Worm (Caenorhabditis elegans): ENCODE results near the gene enpl-1.

Gene enpl-1

DNA sequence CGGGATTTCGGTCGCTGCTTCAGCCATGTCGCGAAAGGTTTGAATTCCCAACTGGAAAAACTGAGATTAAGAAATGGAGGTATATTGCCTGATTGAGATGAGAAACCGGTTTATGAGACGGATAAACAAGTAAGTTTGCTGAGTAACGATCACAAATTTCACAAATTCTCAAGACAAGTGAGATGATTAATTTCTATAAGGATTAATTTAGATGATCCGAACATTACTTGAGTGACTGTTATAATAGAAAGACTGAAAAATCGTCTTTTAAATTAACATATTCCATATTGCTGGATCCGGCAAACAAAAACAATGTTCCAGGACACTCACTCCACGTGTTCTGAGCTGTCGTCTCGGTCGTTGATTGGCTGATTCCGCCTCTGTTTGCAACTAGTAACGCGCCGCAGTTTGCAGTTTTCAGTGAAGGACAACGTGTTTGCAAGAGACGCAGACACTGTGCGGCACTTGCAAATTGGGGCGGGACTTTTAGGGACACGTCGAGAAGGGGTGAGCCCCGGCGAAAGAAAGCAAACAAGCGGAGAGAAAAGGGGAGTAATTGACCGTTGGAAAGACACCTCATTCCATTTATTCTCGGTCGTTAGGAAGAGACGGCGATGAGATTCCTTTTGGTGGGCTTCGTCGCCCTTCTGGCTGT is at the start of gene enpl-1, which contains the start of gene imp-2:
Gene enpl-1, plus strand, starts transcription at position 462 of the 655 bp plus-strand sequence.
Gene imp-2, minus strand, starts transcription at position 51 of the 655 bp plus-strand sequence.
- TF ChIP-seq pqm-1 (tag; optimal IDR thresholded peaks at IDR 0.05) (peak; percentile 62), hmg-11 (tag; optimal IDR thresholded peaks at IDR 0.05) (peak; percentile 89), ceh-28 (tag; optimal IDR thresholded peaks at IDR 0.05) (peak; percentile 79), R02D3.7 (tag; optimal IDR thresholded peaks at IDR 0.05) (peak; percentile 78), nhr-28 (tag; optimal IDR thresholded peaks at IDR 0.05) (no peak), tbx-2 (tag; optimal IDR thresholded peaks at IDR 0.05) (peak; percentile 71), lin-15B (tag; optimal IDR thresholded peaks at IDR 0.05) (peak; percentile 92), daf-12 (tag; optimal IDR thresholded peaks at IDR 0.05) (no peak), fkh-10 (GFP tag; optimal IDR thresholded peaks at IDR 0.05) (peak; percentile 49), unc-39 (tag; optimal IDR thresholded peaks at IDR 0.05) (no peak), lsy-12 (tag; optimal IDR thresholded peaks at IDR 0.05) (peak; percentile 97), egl-27 (tag; optimal IDR thresholded peaks at IDR 0.05) (peak; percentile 25), lin-39 (tag; optimal IDR thresholded peaks at IDR 0.05) (peak; percentile 97), unc-62 (GFP tag; optimal IDR thresholded peaks at IDR 0.05) (no peak), elt-1 (tag; optimal IDR thresholded peaks at IDR 0.05) (peak; percentile 37), nhr-12 (tag; optimal IDR thresholded peaks at IDR 0.05) (no peak), nhr-43 (tag; optimal IDR thresholded peaks at IDR 0.05; ENCODE audit: poor library complexity, severe bottlenecking) (peak; percentile 50), ceh-9 (tag; optimal IDR thresholded peaks at IDR 0.05) (no peak), nhr-67 (tag; optimal IDR thresholded peaks at IDR 0.05) (no peak), nhr-25 (tag; optimal IDR thresholded peaks at IDR 0.05) (peak; percentile 41), sea-2 (GFP tag; optimal IDR thresholded peaks at IDR 0.05) (no peak), nhr-76 (tag; optimal IDR thresholded peaks at IDR 0.05) (no peak), nhr-77 (tag; optimal IDR thresholded peaks at IDR 0.05) (no peak), mdl-1 (tag; optimal IDR thresholded peaks at IDR 0.05) (peak; percentile 84), ceh-16 (tag; optimal IDR thresholded peaks at IDR 0.05) (no peak), ZK546.5 (tag; optimal IDR thresholded peaks at IDR 0.05) (no peak), eor-1 (tag; optimal IDR thresholded peaks at IDR 0.05) (no peak), elt-2 (tag; optimal IDR thresholded peaks at IDR 0.05) (peak; percentile 81), mml-1 (tag; optimal IDR thresholded peaks at IDR 0.05) (no peak), elt-3 (tag; optimal IDR thresholded peaks at IDR 0.05) (no peak), pha-4 (tag; optimal IDR thresholded peaks at IDR 0.05) (peak; percentile 94), fkh-2 (tag; optimal IDR thresholded peaks at IDR 0.05) (no peak), nhr-237 (tag; optimal IDR thresholded peaks at IDR 0.05) (no peak), snpc-4 (tag; optimal IDR thresholded peaks at IDR 0.05) (peak; percentile 23), skn-1 (tag; optimal IDR thresholded peaks at IDR 0.05) (peak; percentile 76), ceh-82 (tag; optimal IDR thresholded peaks at IDR 0.05) (no peak), jun-1 (tag; optimal IDR thresholded peaks at IDR 0.05) (peak; percentile 86), ama-1 (optimal IDR thresholded peaks at IDR 0.05) (peak; percentile 42), egl-5 (tag; optimal IDR thresholded peaks at IDR 0.05) (peak; percentile 92), nhr-11 (tag; optimal IDR thresholded peaks at IDR 0.05) (peak; percentile 18), zag-1 (tag; optimal IDR thresholded peaks at IDR 0.05) (peak; percentile 50), nfya-1 (tag; optimal IDR thresholded peaks at IDR 0.05; ENCODE audit: insufficient read depth) (peak; percentile 100), nhr-23 (tag; optimal IDR thresholded peaks at IDR 0.05) (peak; percentile 92)

DNA sequence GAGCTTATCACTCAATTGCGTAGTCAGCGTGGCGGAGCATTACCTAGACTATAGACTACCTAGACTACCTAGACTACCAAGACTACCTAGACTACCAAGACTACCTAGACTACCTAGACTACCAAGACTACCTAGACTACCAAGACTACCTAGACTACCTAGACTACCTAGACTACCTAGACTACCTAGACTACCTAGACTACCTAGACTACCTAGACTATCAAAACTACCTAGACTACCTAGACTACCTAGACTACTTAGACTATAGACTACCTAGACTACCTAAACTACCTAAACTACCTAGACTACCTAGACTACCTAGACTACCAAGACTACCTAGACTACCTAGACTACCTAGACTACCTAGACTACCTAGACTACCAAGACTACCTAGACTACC is 48.2 kb upstream of the enpl-1 start:
- TF ChIP-seq nhr-43 (tag; optimal IDR thresholded peaks at IDR 0.05; ENCODE audit: poor library complexity, severe bottlenecking) (peak; percentile 49), nhr-237 (tag; optimal IDR thresholded peaks at IDR 0.05) (peak; percentile 91)
